Worm (Caenorhabditis elegans): ENCODE measurements around the gene ins-37.
"Not testable (repeated sequence)": the region's sequence is repeated elsewhere in the genome, so short reads cannot be mapped to it uniquely, and the experiment has no call there.

The ins-37 gene

DNA sequence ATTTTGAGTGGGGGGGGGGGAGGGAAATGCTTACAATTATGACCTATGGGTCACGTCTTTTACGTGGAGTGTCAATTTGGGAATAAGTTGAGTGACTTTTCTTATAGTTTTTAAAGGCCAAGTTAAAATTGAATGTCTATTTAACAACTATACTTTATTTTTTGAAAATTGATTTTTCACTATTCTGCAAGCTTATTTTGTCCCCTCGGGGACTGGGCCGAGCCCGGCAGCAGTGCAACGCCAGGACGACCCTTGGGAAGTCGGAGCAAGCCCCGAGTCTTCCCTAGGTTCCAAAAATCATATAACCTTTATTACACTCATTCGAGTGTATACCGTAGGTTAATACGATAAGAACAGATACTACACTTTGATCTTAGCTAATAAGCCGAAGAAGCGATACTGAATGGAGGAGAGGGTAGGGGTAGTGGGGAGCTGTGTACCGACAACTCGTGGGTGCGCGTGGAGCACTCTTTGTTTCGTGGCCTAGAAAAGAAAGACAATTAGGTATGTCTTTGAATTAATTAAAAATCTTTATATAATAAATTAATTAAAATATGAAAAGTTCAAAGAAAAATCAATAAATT is at the start of gene ins-37:
Gene ins-37, minus strand, starts transcription at position 384 of the 584 bp plus-strand sequence.
- not testable (repeated sequence) for TF ChIP-seq ahr-1, odd-2, nfya-1 (tag; optimal IDR thresholded peaks at IDR 0.05)

DNA sequence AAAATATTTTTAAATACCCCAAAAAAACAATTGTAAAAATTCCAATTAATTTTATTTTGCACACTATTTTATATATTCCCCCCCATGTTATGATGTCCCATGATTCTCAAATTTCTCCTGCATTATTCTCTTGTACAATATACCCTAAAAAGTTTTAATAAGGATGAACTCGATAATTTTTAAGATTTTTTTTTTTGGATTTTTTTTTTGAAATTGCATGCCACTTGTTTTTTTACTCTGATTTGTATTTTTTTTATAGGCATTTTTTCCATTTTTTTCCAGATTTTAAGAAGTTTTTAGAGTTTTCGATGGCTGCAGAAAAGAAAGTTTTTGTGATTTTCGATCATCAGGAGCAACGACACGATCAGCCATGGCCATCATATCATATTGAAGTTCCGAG is 46.5 kb upstream of the ins-37 start, which contains the start of gene hda-10:
Gene hda-10, plus strand, starts transcription at position 301 of the 400 bp plus-strand sequence.
- no peak for TF ChIP-seq ref-2 (tag; optimal IDR thresholded peaks at IDR 0.05)
- no peak for TF ChIP-seq elt-2 (tag; optimal IDR thresholded peaks at IDR 0.05)
- no peak for TF ChIP-seq pqm-1 (tag; optimal IDR thresholded peaks at IDR 0.05)
- no peak for TF ChIP-seq ceh-6 (GFP tag; optimal IDR thresholded peaks at IDR 0.05)
- no peak for TF ChIP-seq K02D7.2 (tag; optimal IDR thresholded peaks at IDR 0.05)
- TF ChIP-seq hlh-30 (tag; optimal IDR thresholded peaks at IDR 0.05; ENCODE audit: insufficient read depth): no peak
- no peak for TF ChIP-seq tbx-2 (tag; optimal IDR thresholded peaks at IDR 0.05)
- no peak for TF ChIP-seq unc-3 (GFP tag; conservative IDR thresholded peaks at IDR 0.05)
- no peak for TF ChIP-seq unc-3 (tag; optimal IDR thresholded peaks at IDR 0.05)
- TF ChIP-seq ceh-14 (tag; optimal IDR thresholded peaks at IDR 0.05): no peak
- TF ChIP-seq ceh-9 (tag; optimal IDR thresholded peaks at IDR 0.05): no peak
- no peak for TF ChIP-seq hlh-15 (tag; optimal IDR thresholded peaks at IDR 0.05)
- TF ChIP-seq F13H6.1 (tag; optimal IDR thresholded peaks at IDR 0.05): no peak
- TF ChIP-seq ceh-19 (GFP tag; optimal IDR thresholded peaks at IDR 0.05): no peak
- TF ChIP-seq ahr-1 (tag; optimal IDR thresholded peaks at IDR 0.05): no peak
- TF ChIP-seq C38D4.7 (GFP tag; optimal IDR thresholded peaks at IDR 0.05): no peak
- TF ChIP-seq hlh-13 (GFP tag; optimal IDR thresholded peaks at IDR 0.05): no peak
- TF ChIP-seq pag-3 (tag; optimal IDR thresholded peaks at IDR 0.05; ENCODE audit: borderline replicate concordance): no peak
- no peak for TF ChIP-seq fkh-10 (GFP tag; optimal IDR thresholded peaks at IDR 0.05)

DNA sequence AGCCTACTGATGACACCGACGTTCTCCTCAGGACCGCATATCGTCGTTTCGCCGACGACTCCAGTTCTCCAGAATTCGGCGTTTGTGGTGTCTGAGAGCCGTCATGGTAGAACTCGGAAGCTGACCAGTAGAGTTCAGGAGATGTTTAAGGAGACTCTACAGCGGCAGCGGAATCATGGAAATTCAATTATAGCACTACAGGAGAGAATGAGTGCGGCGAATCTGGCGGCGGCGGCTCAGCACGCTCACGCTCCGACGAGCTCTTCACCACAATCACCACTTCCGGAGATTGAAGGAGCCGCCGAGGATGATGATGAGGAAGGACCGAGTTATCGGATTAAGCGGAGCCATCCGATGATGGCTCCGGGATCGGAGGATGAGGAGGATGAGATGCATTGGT is 43.7 kb upstream of the ins-37 start:
- TF ChIP-seq C08G9.2 (tag; optimal IDR thresholded peaks at IDR 0.05) (no peak), ahr-1 (tag; optimal IDR thresholded peaks at IDR 0.05) (no peak)

DNA sequence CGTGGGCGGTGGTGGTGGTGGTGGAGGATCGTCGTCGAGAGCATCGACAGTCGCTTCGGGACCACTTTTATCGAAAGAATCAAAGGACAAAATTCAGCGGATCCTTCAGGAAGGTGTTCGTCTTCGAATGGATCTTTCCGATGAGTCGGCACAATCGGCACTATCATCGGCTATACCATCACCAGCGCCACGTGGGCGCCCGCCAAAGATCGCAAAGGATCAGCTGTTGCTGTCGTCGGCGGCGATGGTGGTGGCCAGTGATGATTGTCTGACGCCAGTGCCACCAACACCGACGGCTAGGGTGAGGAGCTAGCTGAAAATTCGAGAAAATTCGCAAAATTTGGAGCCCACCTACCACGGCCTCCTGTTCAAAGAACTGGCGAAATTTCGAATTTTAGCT is 42.1 kb upstream of the ins-37 start:
- TF ChIP-seq ama-1 (optimal IDR thresholded peaks at IDR 0.05) (no peak), ahr-1 (tag; optimal IDR thresholded peaks at IDR 0.05) (no peak), ref-2 (tag; optimal IDR thresholded peaks at IDR 0.05) (no peak), K09A11.1 (tag; optimal IDR thresholded peaks at IDR 0.05; ENCODE audit: insufficient read depth) (no peak), ceh-19 (GFP tag; optimal IDR thresholded peaks at IDR 0.05) (no peak), hlh-6 (tag; optimal IDR thresholded peaks at IDR 0.05) (no peak), eyg-1 (tag; optimal IDR thresholded peaks at IDR 0.05) (no peak), rnt-1 (tag; optimal IDR thresholded peaks at IDR 0.05) (no peak), ceh-34 (tag; optimal IDR thresholded peaks at IDR 0.05) (no peak), hlh-30 (tag; optimal IDR thresholded peaks at IDR 0.05; ENCODE audit: insufficient read depth) (no peak), mec-3 (tag; optimal IDR thresholded peaks at IDR 0.05; ENCODE audit: borderline replicate concordance) (no peak), gmeb-2 (tag; optimal IDR thresholded peaks at IDR 0.05) (no peak), elt-2 (tag; optimal IDR thresholded peaks at IDR 0.05) (no peak), tbx-2 (tag; optimal IDR thresholded peaks at IDR 0.05) (no peak)

DNA sequence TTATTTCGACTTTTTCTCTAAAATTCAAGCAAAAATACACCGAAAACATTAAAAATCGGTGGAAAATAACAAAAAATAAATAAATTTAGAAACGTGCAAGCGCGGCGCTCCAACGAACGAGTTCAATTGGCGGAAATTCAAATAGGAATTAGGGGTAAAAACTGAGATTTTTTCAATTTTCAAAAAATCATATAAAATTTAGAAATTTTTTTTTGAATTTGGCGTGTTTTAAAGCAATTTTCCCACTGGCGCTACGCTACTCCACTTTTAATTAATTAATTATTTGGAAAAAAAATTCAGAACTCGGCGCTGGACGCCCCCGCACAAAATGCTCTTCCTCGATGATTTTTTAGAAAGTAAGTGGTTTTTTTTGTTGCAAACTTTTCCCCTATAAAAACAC is 39.8 kb upstream of the ins-37 start, which contains the start of gene ing-3:
Gene ing-3, plus strand, starts transcription at position 301 of the 400 bp plus-strand sequence.
- TF ChIP-seq C38D4.7 (GFP tag; optimal IDR thresholded peaks at IDR 0.05) (no peak), ceh-48 (tag; optimal IDR thresholded peaks at IDR 0.05) (no peak), sox-2 (GFP tag; IDR thresholded peaks at IDR 0.05) (no peak), T23F11.4 (GFP tag; optimal IDR thresholded peaks at IDR 0.05) (no peak), rnt-1 (tag; optimal IDR thresholded peaks at IDR 0.05) (no peak), ceh-9 (tag; optimal IDR thresholded peaks at IDR 0.05) (no peak), ceh-19 (GFP tag; optimal IDR thresholded peaks at IDR 0.05) (no peak), pat-9 (tag; optimal IDR thresholded peaks at IDR 0.05) (no peak), ets-4 (tag; optimal IDR thresholded peaks at IDR 0.05) (no peak), nhr-11 (tag; optimal IDR thresholded peaks at IDR 0.05) (no peak), npax-4 (tag; optimal IDR thresholded peaks at IDR 0.05) (no peak), ref-2 (tag; optimal IDR thresholded peaks at IDR 0.05) (no peak), ceh-45 (GFP tag; IDR thresholded peaks at IDR 0.05) (no peak), tbx-2 (tag; optimal IDR thresholded peaks at IDR 0.05) (no peak), ceh-18 (tag; optimal IDR thresholded peaks at IDR 0.05) (no peak), elt-2 (tag; optimal IDR thresholded peaks at IDR 0.05) (no peak), fkh-6 (tag; optimal IDR thresholded peaks at IDR 0.05) (no peak), elt-4 (tag; optimal IDR thresholded peaks at IDR 0.05) (no peak), ceh-34 (tag; optimal IDR thresholded peaks at IDR 0.05) (no peak)
